Worm (Caenorhabditis elegans): ENCODE measurements around the gene fbxc-7.
A peak's percentile ranks its signal among the peaks of the same experiment; 100 is the strongest.
"Not testable (repeated sequence)": the region's sequence is repeated elsewhere in the genome, so short reads cannot be mapped to it uniquely, and the experiment has no call there.

Gene fbxc-7

ce11 chrII:982842-983241 is 28.1 kb downstream of the fbxc-7 start, which contains the start of gene srh-274:
Gene srh-274 (plus strand): TSS chrII:983142.
- TF ChIP-seq ztf-11 (tag; optimal IDR thresholded peaks at IDR 0.05): no peak
- TF ChIP-seq lin-13 (tag; optimal IDR thresholded peaks at IDR 0.05): no peak
- TF ChIP-seq cnd-1 (tag; optimal IDR thresholded peaks at IDR 0.05): no peak
- no peak for TF ChIP-seq elt-3 (tag; optimal IDR thresholded peaks at IDR 0.05)

DNA sequence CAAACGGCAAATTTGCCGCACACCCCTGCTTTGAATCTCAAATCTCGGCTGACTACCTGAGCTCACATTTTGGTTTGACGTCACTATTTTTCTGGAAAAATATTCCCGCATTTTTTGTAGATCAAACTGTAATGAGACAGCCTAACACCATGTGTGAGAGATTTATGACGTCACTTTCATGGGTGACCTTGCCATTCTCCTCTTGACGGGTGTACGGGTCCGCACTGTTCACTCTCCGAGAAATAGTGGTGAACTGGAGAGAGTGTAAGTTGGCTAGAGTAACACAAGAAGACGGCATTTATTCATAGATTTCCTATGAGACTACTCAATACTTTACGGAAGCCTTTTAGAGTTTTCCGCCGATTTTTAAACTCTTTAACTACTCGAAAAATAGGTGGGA is 31.0 kb downstream of the fbxc-7 start, which contains the start of gene fbxc-40:
TSS of gene fbxc-40 (plus strand) at position 301 of the 400 bp plus-strand sequence.
- TF ChIP-seq nhr-2 (tag; optimal IDR thresholded peaks at IDR 0.05); elt-1 (tag; optimal IDR thresholded peaks at IDR 0.05; ENCODE audit: borderline replicate concordance, insufficient read depth); cnd-1 (tag; optimal IDR thresholded peaks at IDR 0.05): not testable (repeated sequence)

DNA sequence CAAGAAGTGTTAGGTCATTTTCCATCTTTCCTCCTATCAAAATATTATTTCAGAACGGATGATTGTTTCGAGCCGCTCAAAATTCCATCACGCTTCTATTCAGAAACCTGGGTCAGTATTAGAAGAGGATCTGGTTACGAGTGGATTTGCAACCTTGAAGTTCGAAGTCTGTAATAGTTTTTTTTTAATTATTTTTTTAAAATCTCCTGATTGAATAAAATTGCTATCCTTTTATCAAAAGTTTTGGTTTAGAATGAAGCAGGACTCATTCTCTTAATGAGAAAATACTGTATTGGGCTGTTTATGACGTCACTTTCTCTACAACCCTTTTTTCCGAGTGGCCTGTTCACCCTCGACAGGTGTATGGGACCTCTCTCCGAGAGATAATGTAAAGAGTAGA is 33.7 kb downstream of the fbxc-7 start, which contains the start of gene fbxc-39:
TSS of gene fbxc-39 (plus strand) at position 301 of the 400 bp plus-strand sequence.
- TF ChIP-seq M03D4.4 (tag; optimal IDR thresholded peaks at IDR 0.05) (no peak), lin-13 (tag; optimal IDR thresholded peaks at IDR 0.05) (no peak), hlh-1 (tag; optimal IDR thresholded peaks at IDR 0.05) (peak; percentile 22)

ce11 chrII:991300-991699 is 36.6 kb downstream of the fbxc-7 start, which contains the start of gene fbxc-42:
Gene fbxc-42 (plus strand): TSS chrII:991600.
- TF ChIP-seq hlh-1 (tag; optimal IDR thresholded peaks at IDR 0.05): no peak
- TF ChIP-seq unc-120 (tag; optimal IDR thresholded peaks at IDR 0.05; ENCODE audit: poor library complexity, severe bottlenecking): no peak
- TF ChIP-seq mab-5 (tag; optimal IDR thresholded peaks at IDR 0.05): no peak
- no peak for TF ChIP-seq elt-1 (tag; optimal IDR thresholded peaks at IDR 0.05; ENCODE audit: borderline replicate concordance, insufficient read depth)
- TF ChIP-seq lsy-2 (tag; optimal IDR thresholded peaks at IDR 0.05): no peak
- no peak for TF ChIP-seq nhr-12 (tag; optimal IDR thresholded peaks at IDR 0.05)
- TF ChIP-seq nhr-28 (tag; optimal IDR thresholded peaks at IDR 0.05): no peak
- TF ChIP-seq unc-62 (GFP tag; optimal IDR thresholded peaks at IDR 0.05): no peak
- no peak for TF ChIP-seq ztf-11 (tag; optimal IDR thresholded peaks at IDR 0.05)
- no peak for TF ChIP-seq drap-1 (GFP tag; optimal IDR thresholded peaks at IDR 0.05)
- no peak for TF ChIP-seq unc-39 (tag; optimal IDR thresholded peaks at IDR 0.05)
- TF ChIP-seq ceh-43 (GFP tag; optimal IDR thresholded peaks at IDR 0.05): no peak
- no peak for TF ChIP-seq pha-4 (tag; optimal IDR thresholded peaks at IDR 0.05)

- not testable (repeated sequence) for TF ChIP-seq elt-3, blmp-1, nhr-76 (tag; optimal IDR thresholded peaks at IDR 0.05)
These were observed 39.5 kb downstream of the fbxc-7 start, which contains the start of gene F45D11.7 for ce11 chrII:994231-994630. Gene F45D11.7 (plus strand): TSS chrII:994531.

- not testable (repeated sequence) for TF ChIP-seq elt-1 (tag; optimal IDR thresholded peaks at IDR 0.05; ENCODE audit: borderline replicate concordance, insufficient read depth); sem-2 (GFP tag; optimal IDR thresholded peaks at IDR 0.05); mep-1 (tag; optimal IDR thresholded peaks at IDR 0.05)
These were observed 41.4 kb downstream of the fbxc-7 start, which contains the start of gene F45D11.11 for ce11 chrII:996112-996511. Gene F45D11.11 (minus strand): TSS chrII:996212.

DNA sequence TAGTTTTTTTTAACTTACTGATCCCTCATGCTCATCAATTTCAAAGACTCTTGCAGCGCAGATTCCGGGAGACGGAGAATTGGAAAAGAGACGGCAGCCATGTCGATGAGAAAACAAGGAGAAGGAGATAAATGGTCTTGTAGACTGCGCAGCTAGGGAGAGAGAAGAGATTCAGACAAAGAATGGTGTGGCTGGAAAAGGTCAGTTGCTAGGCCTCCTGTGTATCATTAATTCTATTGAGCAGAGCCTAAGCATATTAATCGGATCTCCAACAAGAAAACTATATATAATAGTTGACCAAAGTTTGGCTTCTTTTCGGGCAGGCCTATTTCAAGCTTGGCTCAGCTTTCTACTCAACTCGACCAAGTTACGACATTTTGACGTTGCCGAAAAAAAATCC is 44.8 kb downstream of the fbxc-7 start, which contains the start of gene fbxb-29:
TSS of gene fbxb-29 (minus strand) at position 101 of the 400 bp plus-strand sequence.
- TF ChIP-seq ceh-83 (GFP tag; optimal IDR thresholded peaks at IDR 0.05): no peak
- TF ChIP-seq unc-120 (tag; optimal IDR thresholded peaks at IDR 0.05; ENCODE audit: poor library complexity, severe bottlenecking): no peak
- no peak for TF ChIP-seq nhr-12 (tag; optimal IDR thresholded peaks at IDR 0.05)
- no peak for TF ChIP-seq zip-8 (tag; optimal IDR thresholded peaks at IDR 0.05)
- TF ChIP-seq elt-3 (tag; optimal IDR thresholded peaks at IDR 0.05): no peak
- TF ChIP-seq bed-3 (GFP tag; optimal IDR thresholded peaks at IDR 0.05): no peak
- TF ChIP-seq nhr-76 (tag; optimal IDR thresholded peaks at IDR 0.05): no peak
- TF ChIP-seq ces-1 (GFP tag; optimal IDR thresholded peaks at IDR 0.05): no peak
- no peak for TF ChIP-seq M03D4.4 (tag; optimal IDR thresholded peaks at IDR 0.05)
- TF ChIP-seq pha-4 (tag; optimal IDR thresholded peaks at IDR 0.05): no peak
